Worm (Caenorhabditis elegans) whole organism, L3 larva: ENCODE measurements around the gene rpl-5.

Experiments
- R02D3.7 ChIP-seq: fragments of 150-350 bp; optimal IDR thresholded peaks from 2 replicates; lab custom pipeline; 2014; ENCODE audit warnings: missing biosample characterization, missing genetic modification characterization
- aly-2 ChIP-seq: fragments of 150-350 bp; optimal IDR thresholded peaks from 2 replicates; lab custom pipeline; 2014; ENCODE audit warnings: missing biosample characterization, missing genetic modification characterization
- ceh-16 ChIP-seq: sonication (generic microtip); optimal IDR thresholded peaks from 2 replicates; lab custom pipeline; 2017; ENCODE audit warnings: missing biosample characterization, missing genetic modification characterization
- ceh-28 ChIP-seq: fragments of 150-350 bp; optimal IDR thresholded peaks from 2 replicates; lab custom pipeline; 2014; ENCODE audit warnings: missing biosample characterization, missing genetic modification reagents, missing genetic modification characterization
- ceh-82 ChIP-seq: fragments of 150-350 bp; optimal IDR thresholded peaks from 2 replicates; lab custom pipeline; 2014; ENCODE audit warnings: missing biosample characterization, missing genetic modification characterization
- ceh-9 ChIP-seq: sonication (generic microtip); optimal IDR thresholded peaks from 2 replicates; lab custom pipeline; 2018; ENCODE audit warnings: missing biosample characterization, missing genetic modification characterization
- daf-12 ChIP-seq: fragments of 150-350 bp; optimal IDR thresholded peaks from 2 replicates; lab custom pipeline; 2014; ENCODE audit warnings: missing biosample characterization, missing genetic modification reagents, missing genetic modification characterization
- egl-27 ChIP-seq: sonication (generic microtip); optimal IDR thresholded peaks from 4 replicates; lab custom pipeline; 2017; ENCODE audit warnings: missing biosample characterization, missing genetic modification reagents, missing genetic modification characterization
- egl-5 ChIP-seq: fragments of 150-350 bp; optimal IDR thresholded peaks from 2 replicates; lab custom pipeline; 2017; ENCODE audit warnings: missing biosample characterization, missing genetic modification reagents, missing genetic modification characterization, inconsistent platforms
- elt-1 ChIP-seq: fragments of 150-350 bp; optimal IDR thresholded peaks from 2 replicates; lab custom pipeline; 2014; ENCODE audit warnings: missing biosample characterization, missing genetic modification characterization
- elt-2 ChIP-seq: sonication (generic microtip); optimal IDR thresholded peaks from 2 replicates; lab custom pipeline; 2016; ENCODE audit warnings: missing genetic modification reagents, mild to moderate bottlenecking, missing genetic modification characterization, missing compliant biosample characterization
- elt-3 ChIP-seq, 3 experiments: fragments of 150-350 bp in 1 of 3; sonication (generic microtip) in 2 of 3; optimal IDR thresholded peaks; 2 replicates in 2 of 3; 4 replicates in 1 of 3; lab custom pipeline; 2014 to 2017; ENCODE audit warnings: missing biosample characterization in 3 of 3, missing genetic modification characterization in 3 of 3
- eor-1 ChIP-seq, 2 experiments: fragments of 150-350 bp; optimal IDR thresholded peaks; 2 replicates each; lab custom pipeline; 2014 to 2018; ENCODE audit warnings: missing biosample characterization in 2 of 2, missing genetic modification characterization in 2 of 2
- fkh-10 ChIP-seq: sonication (generic microtip); optimal IDR thresholded peaks from 2 replicates; lab custom pipeline; 2017; ENCODE audit warnings: missing biosample characterization, missing genetic modification reagents, missing genetic modification characterization
- fkh-2 ChIP-seq: fragments of 150-350 bp; optimal IDR thresholded peaks from 2 replicates; lab custom pipeline; 2014; ENCODE audit warnings: missing biosample characterization, missing genetic modification reagents, missing genetic modification characterization
- fos-1 ChIP-seq: fragments of 150-350 bp; optimal IDR thresholded peaks from 2 replicates; lab custom pipeline; 2014; ENCODE audit warnings: missing biosample characterization, missing genetic modification characterization
- hmg-11 ChIP-seq: sonication (generic microtip); optimal IDR thresholded peaks from 2 replicates; lab custom pipeline; 2016; ENCODE audit warnings: missing genetic modification characterization, missing compliant biosample characterization
- jun-1 ChIP-seq: fragments of 150-350 bp; optimal IDR thresholded peaks from 2 replicates; lab custom pipeline; 2014; ENCODE audit warnings: missing biosample characterization, missing genetic modification reagents, missing genetic modification characterization
- lin-15B ChIP-seq: fragments of 150-350 bp; optimal IDR thresholded peaks from 2 replicates; lab custom pipeline; 2014; ENCODE audit warnings: missing biosample characterization, missing genetic modification characterization
- lin-39 ChIP-seq: fragments of 150-350 bp; optimal IDR thresholded peaks from 2 replicates; lab custom pipeline; 2018; ENCODE audit warnings: missing biosample characterization, missing genetic modification reagents, missing genetic modification characterization
- mdl-1 ChIP-seq: fragments of 150-350 bp; optimal IDR thresholded peaks from 2 replicates; lab custom pipeline; 2014; ENCODE audit warnings: missing biosample characterization, missing genetic modification characterization
- mml-1 ChIP-seq: fragments of 150-350 bp; sonication (generic microtip); optimal IDR thresholded peaks from 3 replicates; lab custom pipeline; 2014; ENCODE audit warnings: missing biosample characterization, missing genetic modification characterization
- nfya-1 ChIP-seq: sonication (generic microtip); optimal IDR thresholded peaks from 2 replicates; lab custom pipeline; 2017; ENCODE audit warnings: missing genetic modification characterization, mild to moderate bottlenecking, missing compliant biosample characterization, antibody characterized with exemption, moderate library complexity; ENCODE audit not compliant: insufficient read depth
- nhr-237 ChIP-seq: fragments of 150-350 bp; optimal IDR thresholded peaks from 2 replicates; lab custom pipeline; 2014; ENCODE audit warnings: missing biosample characterization, missing genetic modification characterization
- nhr-67 ChIP-seq: fragments of 150-350 bp; optimal IDR thresholded peaks from 2 replicates; lab custom pipeline; 2014; ENCODE audit warnings: missing biosample characterization, missing genetic modification characterization
- nhr-76 ChIP-seq: fragments of 150-350 bp; sonication (generic microtip); optimal IDR thresholded peaks from 5 replicates; lab custom pipeline; 2014; ENCODE audit warnings: missing biosample characterization, missing genetic modification characterization
- nhr-77 ChIP-seq: fragments of 150-350 bp; optimal IDR thresholded peaks from 2 replicates; lab custom pipeline; 2014; ENCODE audit warnings: missing biosample characterization, missing genetic modification characterization
- pha-4 ChIP-seq: fragments of 150-350 bp; optimal IDR thresholded peaks from 2 replicates; lab custom pipeline; 2014; ENCODE audit warnings: missing biosample characterization, missing genetic modification reagents, missing genetic modification characterization
- pqm-1 ChIP-seq: fragments of 150-350 bp; optimal IDR thresholded peaks from 2 replicates; lab custom pipeline; 2017; ENCODE audit warnings: missing biosample characterization, missing genetic modification characterization, inconsistent platforms
- sea-2 ChIP-seq: fragments of 150-350 bp; sonication (generic microtip); optimal IDR thresholded peaks from 4 replicates; lab custom pipeline; 2014; ENCODE audit warnings: missing biosample characterization, missing genetic modification reagents, missing genetic modification characterization
- snpc-4 ChIP-seq: fragments of 150-350 bp; optimal IDR thresholded peaks from 2 replicates; lab custom pipeline; 2014; ENCODE audit warnings: missing biosample characterization, missing genetic modification characterization
- tbx-2 ChIP-seq: sonication (generic microtip); optimal IDR thresholded peaks from 2 replicates; lab custom pipeline; 2016; ENCODE audit warnings: mild to moderate bottlenecking, missing genetic modification characterization, missing compliant biosample characterization
- unc-39 ChIP-seq: sonication (generic microtip); optimal IDR thresholded peaks from 4 replicates; lab custom pipeline; 2017; ENCODE audit warnings: missing biosample characterization, missing genetic modification characterization
- unc-62 ChIP-seq: fragments of 150-350 bp; sonication (generic microtip); optimal IDR thresholded peaks from 4 replicates; lab custom pipeline; 2014; ENCODE audit warnings: missing biosample characterization, missing genetic modification reagents, missing genetic modification characterization
- zag-1 ChIP-seq: fragments of 150-350 bp; optimal IDR thresholded peaks from 2 replicates; lab custom pipeline; 2014; ENCODE audit warnings: missing biosample characterization, missing genetic modification characterization
- ztf-11 ChIP-seq: fragments of 150-350 bp; optimal IDR thresholded peaks from 2 replicates; lab custom pipeline; 2014; ENCODE audit warnings: missing biosample characterization, missing genetic modification characterization
- ztf-4 ChIP-seq: fragments of 150-350 bp; optimal IDR thresholded peaks from 2 replicates; lab custom pipeline; 2014; ENCODE audit warnings: missing biosample characterization, missing genetic modification characterization

Gene rpl-5

ce11 chrII:8577509-8578099 is 7.9 kb downstream of the rpl-5 start, which contains the start of gene F54C9.9:
F54C9.9 (plus strand) TSS chrII:8578049.
- peak; percentile 42 for TF ChIP-seq lin-15B (tag; lab: Kevin White, UChicago)
- peak; percentile 71 for TF ChIP-seq pha-4 (tag; lab: Kevin White, UChicago)
- TF ChIP-seq pqm-1 (tag; lab: Kevin White, UChicago): no peak
- TF ChIP-seq elt-2 (tag; lab: Kevin White, UChicago): no peak
- no peak for TF ChIP-seq ztf-11
- TF ChIP-seq fkh-2 (tag; lab: Kevin White, UChicago): no peak
- TF ChIP-seq egl-27 (tag; lab: Kevin White, UChicago): no peak
- peak; percentile 35 for TF ChIP-seq nhr-67 (tag; lab: Kevin White, UChicago)
- peak; percentile 21 for TF ChIP-seq nfya-1 (tag; lab: Kevin White, UChicago)
- no peak for TF ChIP-seq ztf-4
- no peak for TF ChIP-seq eor-1 (tag; optimal IDR thresholded peaks at IDR 0.05; lab: Kevin White, UChicago)
- no peak for TF ChIP-seq unc-62 (GFP tag; lab: Kevin White, UChicago)
- no peak for TF ChIP-seq mdl-1
- TF ChIP-seq fos-1: no peak
- TF ChIP-seq ceh-28: no peak
- TF ChIP-seq aly-2: no peak
- no peak for TF ChIP-seq sea-2
- no peak for TF ChIP-seq ceh-9 (tag; lab: Kevin White, UChicago)
- no peak for TF ChIP-seq elt-3 (tag; optimal IDR thresholded peaks at IDR 0.05; lab: Kevin White, UChicago)
- no peak for TF ChIP-seq lin-39
- no peak for TF ChIP-seq nhr-237 (tag; lab: Kevin White, UChicago)
- TF ChIP-seq ceh-82 (tag; lab: Kevin White, UChicago): no peak
- no peak for TF ChIP-seq fkh-10
- no peak for TF ChIP-seq mml-1 (tag; lab: Kevin White, UChicago)
- no peak for TF ChIP-seq zag-1 (tag; lab: Kevin White, UChicago)
- no peak for TF ChIP-seq R02D3.7 (tag; lab: Kevin White, UChicago)

ce11 chrII:8581700-8582099 is 12.0 kb downstream of the rpl-5 start, which contains the start of gene arl-1:
arl-1 (plus strand) TSS chrII:8582000.
- TF ChIP-seq ztf-4: no peak
- TF ChIP-seq fkh-10: no peak
- TF ChIP-seq jun-1 (tag; lab: Kevin White, UChicago): no peak
- no peak for TF ChIP-seq aly-2
- no peak for TF ChIP-seq elt-2 (tag; lab: Kevin White, UChicago)
- no peak for TF ChIP-seq nhr-76
- TF ChIP-seq fos-1: no peak
- TF ChIP-seq ztf-11: no peak
- TF ChIP-seq ceh-16 (tag; lab: Kevin White, UChicago): no peak
- no peak for TF ChIP-seq daf-12
- no peak for TF ChIP-seq hmg-11
- TF ChIP-seq ceh-9 (tag; lab: Kevin White, UChicago): no peak
- no peak for TF ChIP-seq nhr-77 (tag; lab: Kevin White, UChicago)
- no peak for TF ChIP-seq elt-1 (tag; lab: Kevin White, UChicago)
- TF ChIP-seq pqm-1 (tag; lab: Kevin White, UChicago): no peak
- no peak for TF ChIP-seq tbx-2 (tag; lab: Kevin White, UChicago)

- no peak for TF ChIP-seq jun-1 (tag; lab: Kevin White, UChicago)
- TF ChIP-seq egl-5 (tag; lab: Kevin White, UChicago): no peak
- no peak for TF ChIP-seq snpc-4 (tag; lab: Kevin White, UChicago)
- TF ChIP-seq nhr-77 (tag; lab: Kevin White, UChicago): no peak
- TF ChIP-seq aly-2: no peak
- no peak for TF ChIP-seq fkh-10
- no peak for TF ChIP-seq unc-39 (tag; lab: Kevin White, UChicago)
Observed at ce11 chrII:8583035-8583434, 13.3 kb downstream of the rpl-5 start.

ce11 chrII:8585036-8585627 is 15.4 kb downstream of the rpl-5 start, which contains the start of gene F54C9.11:
F54C9.11 (minus strand) TSS chrII:8585086.
- TF ChIP-seq egl-5 (tag; lab: Kevin White, UChicago) (peak; percentile 42), nfya-1 (tag; lab: Kevin White, UChicago) (peak; percentile 47), sea-2 (no peak)
- TF ChIP-seq, all 47 proteins: peak for 2
